Worm (Caenorhabditis elegans): ENCODE measurements around the gene frg-1.

The frg-1 gene

ce11 chrIII:12959286-12959685, 19.7 kb upstream of the frg-1 start:
- TF ChIP-seq lsy-2 (tag; optimal IDR thresholded peaks at IDR 0.05) (no peak), efl-1 (optimal IDR thresholded peaks at IDR 0.05) (no peak), efl-1 (GFP tag; optimal IDR thresholded peaks at IDR 0.05 in 1 of 2) (peak in 1 of 2 experiments; percentile 77), mab-9 (GFP tag; IDR thresholded peaks at IDR 0.05) (no peak), lin-35 (GFP tag; optimal IDR thresholded peaks at IDR 0.05) (peak in 1 of 2 experiments; percentile 0), nhr-90 (tag; optimal IDR thresholded peaks at IDR 0.05; ENCODE audit: poor library complexity) (peak; percentile 9), elt-3 (tag; optimal IDR thresholded peaks at IDR 0.05) (peak in 1 of 6 experiments; percentile 2), nhr-85 (tag) (peak; percentile 18), blmp-1 (tag; optimal IDR thresholded peaks at IDR 0.05) (peak; percentile 21), elt-2 (tag; optimal IDR thresholded peaks at IDR 0.05) (peak; percentile 63)

- TF ChIP-seq pqm-1 (tag; optimal IDR thresholded peaks at IDR 0.05) (no peak), elt-2 (tag; optimal IDR thresholded peaks at IDR 0.05) (peak; percentile 53), efl-1 (optimal IDR thresholded peaks at IDR 0.05) (no peak), efl-1 (GFP tag; optimal IDR thresholded peaks at IDR 0.05 in 1 of 2) (no peak), ceh-63 (GFP tag; optimal IDR thresholded peaks at IDR 0.05) (no peak), unc-98 (GFP tag; IDR thresholded peaks at IDR 0.05) (no peak), hlh-4 (tag; optimal IDR thresholded peaks at IDR 0.05) (no peak), fkh-8 (tag; optimal IDR thresholded peaks at IDR 0.05) (no peak), C34B4.2 (tag; optimal IDR thresholded peaks at IDR 0.05) (no peak)
Measured at ce11 chrIII:12960705-12961104, 18.3 kb upstream of the frg-1 start.

ce11 chrIII:12966895-12967294, 12.1 kb upstream of the frg-1 start, which contains the start of gene ttm-1:
TSS of gene ttm-1 (minus strand) at chrIII:12966995.
- TF ChIP-seq ceh-88 (GFP tag; IDR thresholded peaks at IDR 0.05), result no peak
- TF ChIP-seq sptf-1 (tag; optimal IDR thresholded peaks at IDR 0.05), result no peak
- no peak for TF ChIP-seq nhr-28 (tag; optimal IDR thresholded peaks at IDR 0.05)
- no peak for TF ChIP-seq aha-1 (tag; optimal IDR thresholded peaks at IDR 0.05)
- TF ChIP-seq blmp-1 (tag; optimal IDR thresholded peaks at IDR 0.05), result no peak
- TF ChIP-seq unc-86 (tag; optimal IDR thresholded peaks at IDR 0.05), result no peak
- TF ChIP-seq ama-1 (optimal IDR thresholded peaks at IDR 0.05), result no peak
- no peak for TF ChIP-seq skn-1 (tag; optimal IDR thresholded peaks at IDR 0.05)
- no peak for TF ChIP-seq unc-62 (GFP tag; optimal IDR thresholded peaks at IDR 0.05)
- TF ChIP-seq rnt-1 (tag; optimal IDR thresholded peaks at IDR 0.05), result no peak
- TF ChIP-seq lsy-2 (tag; optimal IDR thresholded peaks at IDR 0.05), result no peak
- TF ChIP-seq elt-3 (tag; optimal IDR thresholded peaks at IDR 0.05), result no peak
- TF ChIP-seq ztf-4 (tag; optimal IDR thresholded peaks at IDR 0.05), result no peak
- TF ChIP-seq irx-1 (tag; optimal IDR thresholded peaks at IDR 0.05), result no peak
- no peak for TF ChIP-seq lir-3 (tag; optimal IDR thresholded peaks at IDR 0.05; ENCODE audit: poor library complexity)
- no peak for TF ChIP-seq swsn-7 (tag; optimal IDR thresholded peaks at IDR 0.05)
- TF ChIP-seq ztf-11 (tag; optimal IDR thresholded peaks at IDR 0.05), result no peak
- TF ChIP-seq nhr-76 (tag; optimal IDR thresholded peaks at IDR 0.05), result no peak

- no peak for TF ChIP-seq isw-1 (GFP tag; IDR thresholded peaks at IDR 0.05)
- TF ChIP-seq jun-1 (tag; optimal IDR thresholded peaks at IDR 0.05), result no peak
- TF ChIP-seq elt-2 (tag; optimal IDR thresholded peaks at IDR 0.05), result peak; percentile 52
- TF ChIP-seq efl-1 (optimal IDR thresholded peaks at IDR 0.05), result no peak
- peak in 1 of 2 experiments; percentile 51 for TF ChIP-seq efl-1 (GFP tag; optimal IDR thresholded peaks at IDR 0.05 in 1 of 2)
- TF ChIP-seq lin-15B (tag; optimal IDR thresholded peaks at IDR 0.05), result no peak
- no peak for TF ChIP-seq unc-30 (tag; optimal IDR thresholded peaks at IDR 0.05)
- peak in 1 of 2 experiments; percentile 46 for TF ChIP-seq lsy-2 (tag; optimal IDR thresholded peaks at IDR 0.05)
- peak; percentile 1 for TF ChIP-seq snu-23 (GFP tag; optimal IDR thresholded peaks at IDR 0.05)
Measured at ce11 chrIII:12967437-12968043, 11.4 kb upstream of the frg-1 start.

All from whole organism, L1 larva.